Worm (Caenorhabditis elegans) whole organism, L1 larva: ENCODE results near the gene mrps-16.

Source experiments
- C04F5.9 ChIP-seq: sonication (generic microtip); optimal IDR thresholded peaks from 2 replicates; lab custom pipeline; 2016; ENCODE audit warnings: missing genetic modification characterization, missing compliant biosample characterization
- C16A3.4 ChIP-seq: fragments of 150-350 bp; optimal IDR thresholded peaks from 2 replicates; lab custom pipeline; 2014; ENCODE audit warnings: missing biosample characterization, missing genetic modification characterization
- F16B12.6 ChIP-seq: fragments of 150-350 bp; optimal IDR thresholded peaks from 2 replicates; lab custom pipeline; 2014; ENCODE audit warnings: missing biosample characterization, missing genetic modification characterization
- aha-1 ChIP-seq: fragments of 150-350 bp; optimal IDR thresholded peaks from 2 replicates; lab custom pipeline; 2014; ENCODE audit warnings: missing biosample characterization, missing genetic modification characterization
- alr-1 ChIP-seq: fragments of 200-800 bp; sonication (Bioruptor generic); optimal IDR thresholded peaks from 2 replicates; lab custom pipeline; 2018; ENCODE audit warnings: borderline replicate concordance, mild to moderate bottlenecking, missing genetic modification characterization, missing compliant biosample characterization
- blmp-1 ChIP-seq: fragments of 150-350 bp; optimal IDR thresholded peaks from 2 replicates; lab custom pipeline; 2014; ENCODE audit warnings: missing biosample characterization, missing genetic modification characterization
- ceh-88 ChIP-seq: fragments of 200-800 bp; sonication (Bioruptor generic); IDR thresholded peaks from 2 replicates; pipeline ENCODE4 v1.3.6; 2022; ENCODE audit warnings: missing genetic modification characterization, missing compliant biosample characterization
- dpl-1 ChIP-seq, 3 experiments: fragments of 150-350 bp in 2 of 3; sonication (generic microtip) in 1 of 3; optimal IDR thresholded peaks; 2 replicates each; lab custom pipeline; 2014 to 2017; ENCODE audit warnings: missing biosample characterization in 3 of 3, missing genetic modification characterization in 3 of 3, missing genetic modification reagents in 3 of 3
- efl-1 ChIP-seq, 4 experiments: fragments of 150-350 bp; optimal IDR thresholded peaks in 3 of 4; peaks in 1 of 4; 1 replicate in 1 of 4; 2 replicates in 3 of 4; lab custom pipeline; 2014; ENCODE audit warnings: missing biosample characterization in 2 of 4, missing genetic modification characterization in 2 of 4, missing genetic modification reagents in 2 of 4
- elt-2 ChIP-seq: sonication (generic microtip); optimal IDR thresholded peaks from 2 replicates; lab custom pipeline; 2016; ENCODE audit warnings: missing genetic modification characterization, mild to moderate bottlenecking, inconsistent platforms, missing compliant biosample characterization, missing genetic modification reagents
- elt-3 ChIP-seq, 6 experiments: fragments of 150-350 bp in 1 of 6; sonication (generic microtip); optimal IDR thresholded peaks; 2 replicates each; lab custom pipeline; 2017 to 2018; ENCODE audit warnings: missing biosample characterization in 6 of 6, missing genetic modification characterization in 6 of 6, inconsistent platforms in 1 of 6
- ets-5 ChIP-seq: fragments of 200-800 bp; sonication (Bioruptor generic); IDR thresholded peaks from 2 replicates; pipeline ENCODE4 v1.3.6; 2022; ENCODE audit warnings: missing genetic modification characterization, missing compliant biosample characterization
- fkh-4 ChIP-seq: sonication (generic microtip); optimal IDR thresholded peaks from 2 replicates; lab custom pipeline; 2016; ENCODE audit warnings: missing compliant biosample characterization, missing genetic modification characterization, borderline replicate concordance
- hlh-17 ChIP-seq: fragments of 200-800 bp; sonication (Bioruptor generic); optimal IDR thresholded peaks from 2 replicates; lab custom pipeline; 2018; ENCODE audit warnings: missing genetic modification characterization, mild to moderate bottlenecking, missing compliant biosample characterization, moderate library complexity, borderline replicate concordance
- hlh-4 ChIP-seq: sonication (generic microtip); optimal IDR thresholded peaks from 2 replicates; lab custom pipeline; 2016; ENCODE audit warnings: mild to moderate bottlenecking, missing genetic modification characterization, missing compliant biosample characterization
- lin-14 ChIP-seq: fragments of 200-800 bp; sonication (Bioruptor generic); optimal IDR thresholded peaks from 2 replicates; lab custom pipeline; 2018; ENCODE audit warnings: mild to moderate bottlenecking, missing genetic modification characterization, moderate library complexity, missing compliant biosample characterization
- lin-15B ChIP-seq: fragments of 150-350 bp; sonication (generic microtip); optimal IDR thresholded peaks from 3 replicates; lab custom pipeline; 2014; ENCODE audit warnings: missing biosample characterization, missing genetic modification characterization
- lin-35 ChIP-seq, 2 experiments: fragments of 150-350 bp; optimal IDR thresholded peaks; 2 replicates each; lab custom pipeline; 2014; ENCODE audit warnings: missing biosample characterization in 2 of 2, missing genetic modification characterization in 2 of 2, missing genetic modification reagents in 2 of 2
- lin-39 ChIP-seq: fragments of 150-350 bp; optimal IDR thresholded peaks from 2 replicates; lab custom pipeline; 2014; ENCODE audit warnings: missing biosample characterization, missing genetic modification reagents, missing genetic modification characterization
- lir-3 ChIP-seq: sonication (generic microtip); optimal IDR thresholded peaks from 2 replicates; lab custom pipeline; 2016; ENCODE audit warnings: mild to moderate bottlenecking, missing genetic modification characterization, moderate library complexity, missing compliant biosample characterization; ENCODE audit not compliant: poor library complexity
- lsy-2 ChIP-seq, 2 experiments: fragments of 150-350 bp; optimal IDR thresholded peaks; 2 replicates each; lab custom pipeline; 2014; ENCODE audit warnings: missing biosample characterization in 2 of 2, missing genetic modification characterization in 2 of 2
- mdl-1 ChIP-seq, 2 experiments: fragments of 150-350 bp; optimal IDR thresholded peaks; 2 replicates each; lab custom pipeline; 2014 to 2017; ENCODE audit warnings: missing biosample characterization in 2 of 2, missing genetic modification characterization in 2 of 2, inconsistent platforms in 1 of 2
- nhr-12 ChIP-seq: sonication (generic microtip); optimal IDR thresholded peaks from 2 replicates; lab custom pipeline; 2017; ENCODE audit warnings: missing biosample characterization, missing genetic modification characterization
- nhr-20 ChIP-seq: sonication (generic microtip); optimal IDR thresholded peaks from 2 replicates; lab custom pipeline; 2016; ENCODE audit warnings: mild to moderate bottlenecking, missing genetic modification characterization, missing compliant biosample characterization
- nhr-237 ChIP-seq: fragments of 150-350 bp; optimal IDR thresholded peaks from 2 replicates; lab custom pipeline; 2014; ENCODE audit warnings: missing biosample characterization, missing genetic modification characterization
- nhr-28 ChIP-seq: fragments of 150-350 bp; optimal IDR thresholded peaks from 2 replicates; lab custom pipeline; 2014; ENCODE audit warnings: missing biosample characterization, missing genetic modification characterization
- nhr-71 ChIP-seq: sonication (generic microtip); optimal IDR thresholded peaks from 2 replicates; lab custom pipeline; 2016; ENCODE audit warnings: mild to moderate bottlenecking, missing genetic modification characterization, moderate library complexity, missing compliant biosample characterization
- nhr-90 ChIP-seq: sonication (generic microtip); optimal IDR thresholded peaks from 2 replicates; lab custom pipeline; 2016; ENCODE audit warnings: mild to moderate bottlenecking, missing genetic modification characterization, missing compliant biosample characterization; ENCODE audit not compliant: poor library complexity
- pag-3 ChIP-seq: sonication (generic microtip); optimal IDR thresholded peaks from 2 replicates; lab custom pipeline; 2017; ENCODE audit warnings: missing genetic modification characterization, mild to moderate bottlenecking, missing compliant biosample characterization, antibody characterized with exemption, borderline replicate concordance; ENCODE audit not compliant: insufficient read depth
- pqm-1 ChIP-seq: sonication (generic microtip); optimal IDR thresholded peaks from 3 replicates; lab custom pipeline; 2017; ENCODE audit warnings: missing biosample characterization, missing genetic modification characterization
- skn-1 ChIP-seq: fragments of 150-350 bp; optimal IDR thresholded peaks from 2 replicates; lab custom pipeline; 2014; ENCODE audit warnings: missing biosample characterization, missing genetic modification characterization
- snpc-4 ChIP-seq: fragments of 150-350 bp; optimal IDR thresholded peaks from 2 replicates; lab custom pipeline; 2014; ENCODE audit warnings: missing biosample characterization, missing genetic modification characterization
- snu-23 ChIP-seq: sonication (generic microtip); optimal IDR thresholded peaks from 2 replicates; lab custom pipeline; 2016; ENCODE audit warnings: missing genetic modification characterization, missing compliant biosample characterization
- sptf-1 ChIP-seq: fragments of 150-350 bp; optimal IDR thresholded peaks from 2 replicates; lab custom pipeline; 2014; ENCODE audit warnings: missing biosample characterization, missing genetic modification characterization
- sup-37 ChIP-seq: fragments of 200-800 bp; sonication (Bioruptor generic); optimal IDR thresholded peaks from 2 replicates; lab custom pipeline; 2018; ENCODE audit warnings: mild to moderate bottlenecking, missing genetic modification characterization, missing compliant biosample characterization
- tbx-2 ChIP-seq: sonication (generic microtip); optimal IDR thresholded peaks from 2 replicates; lab custom pipeline; 2016; ENCODE audit warnings: missing genetic modification characterization, missing compliant biosample characterization
- tlp-1 ChIP-seq: fragments of 150-350 bp; optimal IDR thresholded peaks from 2 replicates; lab custom pipeline; 2014; ENCODE audit warnings: missing biosample characterization, missing genetic modification characterization
- unc-130 ChIP-seq: fragments of 150-350 bp; optimal IDR thresholded peaks from 2 replicates; lab custom pipeline; 2017; ENCODE audit warnings: missing biosample characterization, missing genetic modification characterization, inconsistent platforms
- unc-62 ChIP-seq: fragments of 150-350 bp; optimal IDR thresholded peaks from 2 replicates; lab custom pipeline; 2014; ENCODE audit warnings: missing biosample characterization, missing genetic modification reagents, missing genetic modification characterization
- unc-98 ChIP-seq: fragments of 200-800 bp; sonication (Bioruptor generic); IDR thresholded peaks from 2 replicates; pipeline ENCODE4 v1.3.6; 2022; ENCODE audit warnings: missing genetic modification characterization, missing compliant biosample characterization
- zag-1 ChIP-seq: fragments of 150-350 bp; optimal IDR thresholded peaks from 2 replicates; lab custom pipeline; 2014; ENCODE audit warnings: missing biosample characterization, missing genetic modification characterization
- zip-4 ChIP-seq: fragments of 200-800 bp; sonication (Bioruptor generic); optimal IDR thresholded peaks from 2 replicates; lab custom pipeline; 2018; ENCODE audit warnings: mild to moderate bottlenecking, missing genetic modification characterization, moderate library complexity, missing compliant biosample characterization
- ztf-11 ChIP-seq, 2 experiments: sonication (generic microtip); optimal IDR thresholded peaks; 2 replicates each; lab custom pipeline; 2016 to 2017; ENCODE audit warnings: missing genetic modification characterization in 2 of 2, missing biosample characterization in 1 of 2, missing compliant biosample characterization in 1 of 2
- ztf-4 ChIP-seq: fragments of 150-350 bp; optimal IDR thresholded peaks from 2 replicates; lab custom pipeline; 2014; ENCODE audit warnings: missing biosample characterization, missing genetic modification characterization

mrps-16 gene

ce11 chrII:5500986-5501657, 26.9 kb downstream of the mrps-16 start, which contains the start of gene F12A10.8 (continued):
- TF ChIP-seq nhr-12 (tag; lab: Kevin White, UChicago) = no peak
- TF ChIP-seq ztf-11 (tag; optimal IDR thresholded peaks at IDR 0.05; lab: Kevin White, UChicago) = no peak
- TF ChIP-seq lin-39 = no peak
- no peak for TF ChIP-seq zag-1 (tag; lab: Kevin White, UChicago)
- TF ChIP-seq unc-62 = no peak
- no peak for TF ChIP-seq elt-3 (tag; optimal IDR thresholded peaks at IDR 0.05; lab: Kevin White, UChicago)
- TF ChIP-seq nhr-28 = no peak
- TF ChIP-seq lir-3 (tag; lab: Kevin White, UChicago) = no peak
- no peak for TF ChIP-seq mdl-1 (tag; optimal IDR thresholded peaks at IDR 0.05; lab: Kevin White, UChicago)
- TF ChIP-seq tlp-1 = no peak
- peak; percentile 29 for TF ChIP-seq lin-14 (GFP tag; lab: Kevin White, UChicago)
- TF ChIP-seq hlh-4 (tag; lab: Kevin White, UChicago) = no peak
- TF ChIP-seq pag-3 (tag; lab: Kevin White, UChicago) = no peak
- TF ChIP-seq dpl-1 (GFP tag; optimal IDR thresholded peaks at IDR 0.05; lab: Kevin White, UChicago) = peak; percentile 67 to 87 (median 79)
- peak in 1 of 2 experiments; percentile 68 for TF ChIP-seq lsy-2 (tag; optimal IDR thresholded peaks at IDR 0.05; lab: Kevin White, UChicago)
- peak; percentile 17 for TF ChIP-seq skn-1 (tag; lab: Kevin White, UChicago)
- TF ChIP-seq ztf-4 = no peak
- TF ChIP-seq C16A3.4 (tag; lab: Kevin White, UChicago) = no peak
- TF ChIP-seq nhr-20 = no peak
- no peak for TF ChIP-seq fkh-4 (tag; lab: Kevin White, UChicago)
- no peak for TF ChIP-seq ceh-88
- no peak for TF ChIP-seq pqm-1
- no peak for TF ChIP-seq nhr-237 (tag; lab: Kevin White, UChicago)
- peak; percentile 30 for TF ChIP-seq F16B12.6 (tag; lab: Kevin White, UChicago)
- peak; percentile 24 for TF ChIP-seq snu-23 (GFP tag; lab: Kevin White, UChicago)
- TF ChIP-seq aha-1 (tag; lab: Kevin White, UChicago) = no peak
- no peak for TF ChIP-seq C04F5.9 (tag; lab: Kevin White, UChicago)
- TF ChIP-seq sptf-1 (tag; lab: Kevin White, UChicago) = no peak
- no peak for TF ChIP-seq alr-1 (tag; lab: Kevin White, UChicago)

ce11 chrII:5503760-5504159, 29.6 kb downstream of the mrps-16 start, which contains the start of gene cyp-44A1:
TSS of gene cyp-44A1 (plus strand) at chrII:5504044.
- TF ChIP-seq C04F5.9 (tag; lab: Kevin White, UChicago) (no peak), F16B12.6 (tag; lab: Kevin White, UChicago) (no peak), ets-5 (GFP tag; lab: Robert Waterston, UW) (no peak), dpl-1 (GFP tag; optimal IDR thresholded peaks at IDR 0.05; lab: Kevin White, UChicago) (no peak), elt-2 (tag; lab: Kevin White, UChicago) (peak; percentile 40), pag-3 (tag; lab: Kevin White, UChicago) (no peak)

- TF ChIP-seq elt-3 (tag; optimal IDR thresholded peaks at IDR 0.05; lab: Kevin White, UChicago) = no peak
- no peak for TF ChIP-seq unc-130 (tag; lab: Kevin White, UChicago)
- TF ChIP-seq nhr-20 = no peak
- TF ChIP-seq efl-1 (optimal IDR thresholded peaks at IDR 0.05; lab: Kevin White, UChicago) = peak; percentile 20 to 23
- peak in 1 of 2 experiments; percentile 17 for TF ChIP-seq efl-1 (GFP tag; optimal IDR thresholded peaks at IDR 0.05 in 1 of 2; lab: Kevin White, UChicago)
- no peak for TF ChIP-seq pqm-1
- peak in 1 of 3 experiments; percentile 45 for TF ChIP-seq dpl-1 (GFP tag; optimal IDR thresholded peaks at IDR 0.05; lab: Kevin White, UChicago)
- peak; percentile 28 for TF ChIP-seq lin-15B (tag; lab: Kevin White, UChicago)
- no peak for TF ChIP-seq snpc-4 (tag; lab: Kevin White, UChicago)
- TF ChIP-seq nhr-28 = no peak
- no peak for TF ChIP-seq hlh-17 (GFP tag; lab: Kevin White, UChicago)
- TF ChIP-seq lin-35 (GFP tag; optimal IDR thresholded peaks at IDR 0.05; lab: Kevin White, UChicago) = peak in 1 of 2 experiments; percentile 24
- TF ChIP-seq sup-37 = no peak
- TF ChIP-seq lsy-2 (tag; optimal IDR thresholded peaks at IDR 0.05; lab: Kevin White, UChicago) = peak in 1 of 2 experiments; percentile 33
- peak; percentile 95 for TF ChIP-seq blmp-1 (tag; lab: Kevin White, UChicago)
- TF ChIP-seq nhr-71 (tag; lab: Kevin White, UChicago) = no peak
- TF ChIP-seq unc-98 (GFP tag; lab: Robert Waterston, UW) = no peak
- no peak for TF ChIP-seq nhr-90 (tag; lab: Kevin White, UChicago)
- TF ChIP-seq zip-4 = no peak
- no peak for TF ChIP-seq tbx-2
- TF ChIP-seq F16B12.6 (tag; lab: Kevin White, UChicago) = no peak
- TF ChIP-seq lin-14 (GFP tag; lab: Kevin White, UChicago) = no peak
- no peak for TF ChIP-seq aha-1 (tag; lab: Kevin White, UChicago)
Observed at ce11 chrII:5505820-5506287, 31.7 kb downstream of the mrps-16 start, which contains the start of gene npp-24. TSS of gene npp-24 (plus strand) at chrII:5505870.
